Fruit fly (Drosophila melanogaster) whole organism, prepupa: ENCODE measurements around the gene eIF4A.

Source experiments
- CG10631 ChIP-seq: fragments of 200-800 bp; sonication (Bioruptor generic); optimal IDR thresholded peaks from 2 replicates; lab custom pipeline; 2016; ENCODE audit warnings: missing biosample characterization, missing genetic modification characterization
- CG10669 ChIP-seq: fragments of 200-800 bp; sonication (Bioruptor generic); optimal IDR thresholded peaks from 3 replicates; lab custom pipeline; 2018; ENCODE audit warnings: missing biosample characterization, mild to moderate bottlenecking, missing genetic modification characterization, moderate library complexity
- CG11294 ChIP-seq: fragments of 200-800 bp; sonication (Bioruptor generic); IDR thresholded peaks from 2 replicates; pipeline ENCODE4 v1.3.6; 2022; ENCODE audit warnings: missing biosample characterization, missing genetic modification characterization
- CG11902 ChIP-seq: fragments of 200-800 bp; sonication (Bioruptor generic); optimal IDR thresholded peaks from 3 replicates; lab custom pipeline; 2016; ENCODE audit warnings: missing biosample characterization, missing genetic modification characterization
- CG15336 ChIP-seq: fragments of 200-800 bp; sonication (Bioruptor generic); IDR thresholded peaks from 2 replicates; pipeline ENCODE4 v1.3.6; 2022; ENCODE audit warnings: missing biosample characterization, missing genetic modification characterization
- CG1621 ChIP-seq: fragments of 200-800 bp; sonication (Bioruptor generic); optimal IDR thresholded peaks from 3 replicates; lab custom pipeline; 2018; ENCODE audit warnings: missing biosample characterization, mild to moderate bottlenecking, missing genetic modification characterization
- CG16779 ChIP-seq: fragments of 200-800 bp; sonication (Bioruptor generic); optimal IDR thresholded peaks from 3 replicates; lab custom pipeline; 2017; ENCODE audit warnings: missing biosample characterization, mild to moderate bottlenecking, missing genetic modification characterization
- CG31627 ChIP-seq: fragments of 200-800 bp; sonication (Bioruptor generic); optimal IDR thresholded peaks from 3 replicates; lab custom pipeline; 2016; ENCODE audit warnings: missing biosample characterization, missing genetic modification characterization
- CG32006 ChIP-seq: fragments of 200-800 bp; sonication (Bioruptor generic); optimal IDR thresholded peaks from 3 replicates; lab custom pipeline; 2017; ENCODE audit warnings: missing biosample characterization, mild to moderate bottlenecking, missing genetic modification characterization
- CG3919 ChIP-seq: fragments of 200-800 bp; sonication (Bioruptor generic); optimal IDR thresholded peaks from 3 replicates; lab custom pipeline; 2016; ENCODE audit warnings: missing biosample characterization, missing genetic modification characterization
- CG4318 ChIP-seq: fragments of 200-800 bp; sonication (Bioruptor generic); optimal IDR thresholded peaks from 3 replicates; lab custom pipeline; 2017; ENCODE audit warnings: missing biosample characterization, mild to moderate bottlenecking, missing genetic modification characterization
- CG6163 ChIP-seq: fragments of 200-800 bp; sonication (Bioruptor generic); IDR thresholded peaks from 3 replicates; pipeline ENCODE4 v1.3.6; 2022; ENCODE audit warnings: missing biosample characterization, missing genetic modification characterization
- CG6276 ChIP-seq: fragments of 200-800 bp; sonication (Bioruptor generic); optimal IDR thresholded peaks from 2 replicates; lab custom pipeline; 2017; ENCODE audit warnings: missing biosample characterization, mild to moderate bottlenecking, missing genetic modification characterization
- CG6792 ChIP-seq: fragments of 200-800 bp; sonication (Bioruptor generic); optimal IDR thresholded peaks from 3 replicates; lab custom pipeline; 2016; ENCODE audit warnings: missing biosample characterization, missing genetic modification characterization
- CG6808 ChIP-seq: fragments of 200-800 bp; sonication (Bioruptor generic); optimal IDR thresholded peaks from 3 replicates; lab custom pipeline; 2017; ENCODE audit warnings: missing biosample characterization, missing genetic modification characterization, mild to moderate bottlenecking, moderate library complexity, missing genetic modification reagents
- CG6854 ChIP-seq: fragments of 200-800 bp; sonication (Bioruptor generic); optimal IDR thresholded peaks from 2 replicates; lab custom pipeline; 2017; ENCODE audit warnings: missing biosample characterization, mild to moderate bottlenecking, missing genetic modification characterization
- CG7368 ChIP-seq: fragments of 200-800 bp; sonication (Bioruptor generic); optimal IDR thresholded peaks from 3 replicates; lab custom pipeline; 2016; ENCODE audit warnings: missing biosample characterization, missing genetic modification characterization
- CG8119 ChIP-seq: fragments of 200-800 bp; sonication (Bioruptor generic); IDR thresholded peaks from 3 replicates; pipeline ENCODE4 v1.3.6; 2022; ENCODE audit warnings: missing biosample characterization, missing genetic modification characterization
- CG8319 ChIP-seq: fragments of 200-800 bp; sonication (Bioruptor generic); optimal IDR thresholded peaks from 3 replicates; lab custom pipeline; 2016; ENCODE audit warnings: missing biosample characterization, missing genetic modification characterization
- CG8632 ChIP-seq: fragments of 200-800 bp; sonication (Bioruptor generic); optimal IDR thresholded peaks from 3 replicates; lab custom pipeline; 2016; ENCODE audit warnings: missing biosample characterization, missing genetic modification characterization
- CG9139 ChIP-seq: fragments of 200-800 bp; sonication (Bioruptor generic); optimal IDR thresholded peaks from 3 replicates; lab custom pipeline; 2017; ENCODE audit warnings: missing biosample characterization, mild to moderate bottlenecking, missing genetic modification characterization
- Eip75B ChIP-seq: fragments of 200-800 bp; sonication (Bioruptor generic); optimal IDR thresholded peaks from 3 replicates; lab custom pipeline; 2016; ENCODE audit warnings: missing biosample characterization, missing genetic modification characterization
- Eip78C ChIP-seq: fragments of 200-800 bp; sonication (Bioruptor generic); peaks from one replicate; lab custom pipeline; 2016; ENCODE audit warnings: missing biosample characterization, missing genetic modification characterization
- Eip93F ChIP-seq: fragments of 200-800 bp; sonication (Bioruptor generic); optimal IDR thresholded peaks from 2 replicates; lab custom pipeline; 2016; ENCODE audit warnings: missing biosample characterization, mild to moderate bottlenecking, missing genetic modification characterization
- Ets21C ChIP-seq: fragments of 200-800 bp; sonication (Bioruptor generic); optimal IDR thresholded peaks from 3 replicates; lab custom pipeline; 2016; ENCODE audit warnings: missing biosample characterization, missing genetic modification characterization
- Ets96B ChIP-seq: fragments of 200-800 bp; optimal IDR thresholded peaks from 2 replicates; lab custom pipeline; 2019; ENCODE audit warnings: missing biosample characterization, mild to moderate bottlenecking, missing genetic modification characterization, moderate library complexity
- Hr38 ChIP-seq: sonication (Bioruptor generic); optimal IDR thresholded peaks from 2 replicates; lab custom pipeline; 2016; ENCODE audit warnings: missing biosample characterization, missing genetic modification characterization
- Hr39 ChIP-seq: fragments of 200-800 bp; sonication (Bioruptor generic); optimal IDR thresholded peaks from 2 replicates; lab custom pipeline; 2016; ENCODE audit warnings: missing biosample characterization, missing genetic modification characterization
- Hr4 ChIP-seq: fragments of 200-800 bp; sonication (Bioruptor generic); optimal IDR thresholded peaks from 3 replicates; lab custom pipeline; 2016; ENCODE audit warnings: missing biosample characterization, missing genetic modification characterization
- OdsH ChIP-seq: fragments of 200-800 bp; sonication (Bioruptor generic); optimal IDR thresholded peaks from 3 replicates; lab custom pipeline; 2016; ENCODE audit warnings: missing biosample characterization, missing genetic modification characterization
- Sox102F ChIP-seq: fragments of 200-800 bp; sonication (Bioruptor generic); optimal IDR thresholded peaks from 2 replicates; lab custom pipeline; 2016; ENCODE audit warnings: missing biosample characterization, mild to moderate bottlenecking, missing genetic modification characterization
- Sox14 ChIP-seq: fragments of 200-800 bp; sonication (Bioruptor generic); optimal IDR thresholded peaks from 3 replicates; lab custom pipeline; 2016; ENCODE audit warnings: missing biosample characterization, missing genetic modification characterization
- Sox15 ChIP-seq: fragments of 200-800 bp; sonication (Bioruptor generic); optimal IDR thresholded peaks from 3 replicates; lab custom pipeline; 2016; ENCODE audit warnings: missing biosample characterization, missing genetic modification characterization
- achi ChIP-seq: fragments of 200-800 bp; sonication (Bioruptor generic); optimal IDR thresholded peaks from 3 replicates; lab custom pipeline; 2016; ENCODE audit warnings: missing biosample characterization, missing genetic modification characterization
- acj6 ChIP-seq: fragments of 200-800 bp; sonication (Bioruptor generic); optimal IDR thresholded peaks from 3 replicates; lab custom pipeline; 2016; ENCODE audit warnings: missing biosample characterization, missing genetic modification characterization
- cyc ChIP-seq: fragments of 200-800 bp; sonication (Bioruptor generic); optimal IDR thresholded peaks from 3 replicates; lab custom pipeline; 2016; ENCODE audit warnings: missing biosample characterization, missing genetic modification characterization
- dac ChIP-seq: fragments of 200-800 bp; sonication (Bioruptor generic); optimal IDR thresholded peaks from 2 replicates; lab custom pipeline; 2017; ENCODE audit warnings: missing biosample characterization, mild to moderate bottlenecking, missing genetic modification characterization
- dsx ChIP-seq: fragments of 200-800 bp; optimal IDR thresholded peaks from 3 replicates; lab custom pipeline; 2019; ENCODE audit warnings: missing biosample characterization, mild to moderate bottlenecking, missing genetic modification characterization, moderate library complexity; ENCODE audit not compliant: poor library complexity, severe bottlenecking
- eg ChIP-seq: fragments of 200-800 bp; sonication (Bioruptor generic); IDR thresholded peaks from 3 replicates; pipeline ENCODE4 v1.3.6; 2022; ENCODE audit warnings: missing biosample characterization, missing genetic modification characterization
- esn ChIP-seq: fragments of 200-800 bp; sonication (Bioruptor generic); optimal IDR thresholded peaks from 2 replicates; lab custom pipeline; 2016; ENCODE audit warnings: missing biosample characterization, mild to moderate bottlenecking, missing genetic modification characterization, moderate library complexity
- fd59A ChIP-seq: fragments of 200-800 bp; sonication (Bioruptor generic); optimal IDR thresholded peaks from 2 replicates; lab custom pipeline; 2017; ENCODE audit warnings: missing biosample characterization, mild to moderate bottlenecking, missing genetic modification characterization, missing genetic modification reagents
- fkh ChIP-seq: fragments of 200-800 bp; sonication (Bioruptor generic); optimal IDR thresholded peaks from 3 replicates; lab custom pipeline; 2017; ENCODE audit warnings: missing biosample characterization, mild to moderate bottlenecking, missing genetic modification characterization, moderate library complexity
- net ChIP-seq: fragments of 200-800 bp; sonication (Bioruptor generic); optimal IDR thresholded peaks from 3 replicates; lab custom pipeline; 2016; ENCODE audit warnings: missing biosample characterization, missing genetic modification characterization
- pdm3 ChIP-seq: fragments of 200-800 bp; sonication (Bioruptor generic); optimal IDR thresholded peaks from 3 replicates; lab custom pipeline; 2016; ENCODE audit warnings: missing biosample characterization, missing genetic modification characterization
- salr ChIP-seq, 2 experiments: fragments of 200-800 bp; sonication (Bioruptor generic); optimal IDR thresholded peaks; 3 replicates each; lab custom pipeline; 2016 to 2018; ENCODE audit warnings: missing biosample characterization in 2 of 2, missing genetic modification characterization in 2 of 2, mild to moderate bottlenecking in 1 of 2
- vri ChIP-seq: fragments of 200-800 bp; sonication (Bioruptor generic); optimal IDR thresholded peaks from 3 replicates; lab custom pipeline; 2016; ENCODE audit warnings: missing biosample characterization, mild to moderate bottlenecking, missing genetic modification characterization

The eIF4A gene

dm6 chr2L:5946728-5947127, 34.8 kb upstream of the eIF4A start:
- TF ChIP-seq CG6792, result no peak
- TF ChIP-seq CG8119, result no peak
- TF ChIP-seq salr (GFP tag; optimal IDR thresholded peaks at IDR 0.05; lab: Kevin White, UChicago), result no peak
- TF ChIP-seq CG6163 (GFP tag; lab: Robert Waterston, UW), result no peak

DNA sequence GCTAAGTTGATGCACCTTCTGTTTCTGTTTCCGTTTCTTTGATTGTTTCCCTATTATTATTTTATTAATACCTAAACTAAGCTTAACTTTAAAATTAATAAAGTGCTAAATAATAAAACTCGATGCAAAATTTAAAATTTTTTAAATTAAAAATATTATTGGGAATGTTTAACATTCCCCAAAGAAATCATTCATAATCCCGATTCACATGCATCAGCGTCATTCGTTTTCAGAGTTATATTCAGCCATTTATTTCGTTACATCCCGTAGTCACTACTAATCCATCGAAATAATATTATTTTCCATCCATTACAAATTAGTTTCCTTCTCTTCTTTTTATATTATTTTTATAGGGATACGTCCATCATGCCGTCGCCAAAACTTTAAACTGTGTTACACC, 34.1 kb upstream of the eIF4A start:
- TF ChIP-seq Hr39 (no peak), Sox102F (GFP tag; lab: Kevin White, UChicago) (no peak), CG31627 (GFP tag; lab: Kevin White, UChicago) (no peak), vri (GFP tag; lab: Kevin White, UChicago) (no peak), CG1621 (tag; lab: Kevin White, UChicago) (no peak), CG6854 (GFP tag; lab: Kevin White, UChicago) (no peak), OdsH (GFP tag; lab: Kevin White, UChicago) (no peak), fkh (GFP tag; lab: Kevin White, UChicago) (no peak), CG6808 (GFP tag; lab: Kevin White, UChicago) (no peak), CG8319 (GFP tag; lab: Kevin White, UChicago) (no peak), dac (no peak), CG9139 (GFP tag; lab: Kevin White, UChicago) (no peak), salr (GFP tag; optimal IDR thresholded peaks at IDR 0.05; lab: Kevin White, UChicago) (no peak)

DNA sequence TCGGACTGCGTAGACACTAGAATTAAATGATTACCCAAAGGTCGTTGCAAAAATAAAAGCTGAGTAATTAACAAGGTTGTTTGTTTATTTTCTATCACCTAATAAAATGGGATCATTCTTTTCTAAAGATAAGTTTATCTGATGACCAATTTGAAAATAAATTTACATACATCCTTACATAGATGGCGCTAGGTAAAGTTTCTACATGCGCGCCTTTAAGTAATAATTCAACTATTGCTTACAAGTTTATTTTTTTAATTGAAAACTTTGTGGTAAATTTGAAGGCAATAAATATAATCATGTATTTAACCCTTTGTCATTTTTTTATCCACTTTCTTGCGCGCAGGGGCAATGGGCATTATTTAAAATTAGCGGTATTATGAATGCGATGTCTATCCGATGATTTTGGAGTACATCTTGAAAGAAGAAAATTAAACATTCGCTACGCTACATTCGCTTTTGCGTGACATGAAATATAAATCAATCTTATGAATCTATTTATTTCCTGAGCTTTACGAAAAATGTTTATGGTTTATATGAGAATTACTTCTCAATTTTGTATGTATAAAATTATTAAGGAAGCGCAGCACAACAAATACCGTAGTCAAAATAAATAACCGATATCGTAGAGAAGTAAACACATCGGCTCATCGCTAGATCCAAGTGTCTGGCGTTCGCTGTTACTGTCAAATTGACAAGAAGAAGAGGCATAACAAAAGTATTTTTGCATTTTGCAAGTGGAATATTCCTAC, 32.6 kb upstream of the eIF4A start, which contains the start of gene CG9044:
Gene CG9044, plus strand, starts transcription at position 676 of the 752 bp plus-strand sequence.
- no peak for TF ChIP-seq CG15336 (GFP tag; lab: Robert Waterston, UW)
- no peak for TF ChIP-seq net (GFP tag; lab: Kevin White, UChicago)
- no peak for TF ChIP-seq CG3919
- no peak for TF ChIP-seq acj6 (GFP tag; lab: Kevin White, UChicago)
- TF ChIP-seq Eip78C (GFP tag; lab: Kevin White, UChicago), result no peak
- no peak for TF ChIP-seq salr (GFP tag; optimal IDR thresholded peaks at IDR 0.05; lab: Kevin White, UChicago)
- TF ChIP-seq Sox15 (GFP tag; lab: Kevin White, UChicago), result peak; percentile 44
- no peak for TF ChIP-seq fd59A (GFP tag; lab: Kevin White, UChicago)
- TF ChIP-seq CG8632 (GFP tag; lab: Kevin White, UChicago), result no peak
- peak; percentile 38 for TF ChIP-seq CG11902 (GFP tag; lab: Kevin White, UChicago)
- no peak for TF ChIP-seq CG8319 (GFP tag; lab: Kevin White, UChicago)
- no peak for TF ChIP-seq CG11294 (GFP tag; lab: Robert Waterston, UW)
- TF ChIP-seq CG4318 (GFP tag; lab: Kevin White, UChicago), result no peak
- no peak for TF ChIP-seq CG6808 (GFP tag; lab: Kevin White, UChicago)
- TF ChIP-seq pdm3 (GFP tag; lab: Kevin White, UChicago), result no peak
- no peak for TF ChIP-seq achi (GFP tag; lab: Kevin White, UChicago)
- no peak for TF ChIP-seq CG32006 (GFP tag; lab: Kevin White, UChicago)
- TF ChIP-seq CG1621 (tag; lab: Kevin White, UChicago), result no peak
- TF ChIP-seq vri (GFP tag; lab: Kevin White, UChicago), result no peak
- no peak for TF ChIP-seq CG6276 (GFP tag; lab: Kevin White, UChicago)
- TF ChIP-seq CG10631 (GFP tag; lab: Kevin White, UChicago), result no peak
- TF ChIP-seq Ets21C (GFP tag; lab: Kevin White, UChicago), result peak; percentile 28
- TF ChIP-seq Eip93F (GFP tag; lab: Kevin White, UChicago), result no peak
- TF ChIP-seq CG7368, result no peak
- no peak for TF ChIP-seq Hr38 (GFP tag; lab: Kevin White, UChicago)
- TF ChIP-seq Eip75B, result no peak
- TF ChIP-seq CG6163 (GFP tag; lab: Robert Waterston, UW), result no peak
- TF ChIP-seq esn (GFP tag; lab: Kevin White, UChicago), result peak; percentile 62
- peak; percentile 86 for TF ChIP-seq Sox14 (GFP tag; lab: Kevin White, UChicago)
- TF ChIP-seq Ets96B (tag; lab: Kevin White, UChicago), result no peak
- no peak for TF ChIP-seq CG16779 (tag; lab: Kevin White, UChicago)
- no peak for TF ChIP-seq eg (GFP tag; lab: Robert Waterston, UW)
- TF ChIP-seq fkh (GFP tag; lab: Kevin White, UChicago), result no peak
- TF ChIP-seq CG6854 (GFP tag; lab: Kevin White, UChicago), result no peak
- no peak for TF ChIP-seq Hr4 (GFP tag; lab: Kevin White, UChicago)
- no peak for TF ChIP-seq dsx (GFP tag; lab: Kevin White, UChicago)
- TF ChIP-seq cyc (GFP tag; lab: Kevin White, UChicago), result peak; percentile 51
- TF ChIP-seq CG10669, result no peak
- TF ChIP-seq Sox102F (GFP tag; lab: Kevin White, UChicago), result no peak
